Worm (Caenorhabditis elegans) whole organism, late embryonic: ENCODE measurements around the gene ger-1.

ENCODE experiments used
- C08G9.2 ChIP-seq: sonication (generic microtip); optimal IDR thresholded peaks from 2 replicates; lab custom pipeline; 2016; ENCODE audit warnings: mild to moderate bottlenecking, missing genetic modification characterization, moderate library complexity, missing compliant biosample characterization
- K02D7.2 ChIP-seq: sonication (generic microtip); optimal IDR thresholded peaks from 2 replicates; lab custom pipeline; 2017; ENCODE audit warnings: mild to moderate bottlenecking, missing genetic modification characterization, missing compliant biosample characterization
- T23F11.4 ChIP-seq: fragments of 200-800 bp; sonication (Bioruptor generic); optimal IDR thresholded peaks from 2 replicates; lab custom pipeline; 2018; ENCODE audit warnings: mild to moderate bottlenecking, missing genetic modification characterization, missing compliant biosample characterization
- ama-1 ChIP-seq: fragments of 150-350 bp; optimal IDR thresholded peaks from 2 replicates; lab custom pipeline; 2014
- ceh-14 ChIP-seq: sonication (generic microtip); optimal IDR thresholded peaks from 2 replicates; lab custom pipeline; 2016; ENCODE audit warnings: missing genotype, missing genetic modification characterization, missing compliant biosample characterization
- ceh-18 ChIP-seq: sonication (generic microtip); optimal IDR thresholded peaks from 2 replicates; lab custom pipeline; 2016; ENCODE audit warnings: missing genetic modification characterization, missing compliant biosample characterization
- ceh-2 ChIP-seq: sonication (generic microtip); optimal IDR thresholded peaks from 2 replicates; lab custom pipeline; 2016; ENCODE audit warnings: missing genotype, missing genetic modification characterization, missing compliant biosample characterization
- ceh-22 ChIP-seq: sonication (generic microtip); optimal IDR thresholded peaks from 2 replicates; lab custom pipeline; 2017; ENCODE audit warnings: missing biosample characterization, missing genetic modification characterization
- ceh-24 ChIP-seq: sonication (generic microtip); optimal IDR thresholded peaks from 2 replicates; lab custom pipeline; 2016; ENCODE audit warnings: mild to moderate bottlenecking, missing genetic modification characterization, missing compliant biosample characterization
- ceh-34 ChIP-seq: sonication (generic microtip); optimal IDR thresholded peaks from 2 replicates; lab custom pipeline; 2016; ENCODE audit warnings: mild to moderate bottlenecking, missing genetic modification characterization, missing compliant biosample characterization
- che-1 ChIP-seq: sonication (generic microtip); optimal IDR thresholded peaks from 2 replicates; lab custom pipeline; 2016; ENCODE audit warnings: mild to moderate bottlenecking, missing genetic modification characterization, missing compliant biosample characterization
- dmd-4 ChIP-seq: sonication (generic microtip); optimal IDR thresholded peaks from 2 replicates; lab custom pipeline; 2016; ENCODE audit warnings: borderline replicate concordance, missing genetic modification characterization, missing compliant biosample characterization
- dve-1 ChIP-seq: sonication (generic microtip); optimal IDR thresholded peaks from 2 replicates; lab custom pipeline; 2017; ENCODE audit warnings: antibody characterized with exemption, mild to moderate bottlenecking, missing genetic modification characterization, missing compliant biosample characterization
- elt-4 ChIP-seq: sonication (generic microtip); optimal IDR thresholded peaks from 2 replicates; lab custom pipeline; 2016; ENCODE audit warnings: missing genetic modification characterization, missing compliant biosample characterization
- eyg-1 ChIP-seq: sonication (generic microtip); optimal IDR thresholded peaks from 2 replicates; lab custom pipeline; 2016; ENCODE audit warnings: missing genotype, missing genetic modification characterization, missing compliant biosample characterization
- fax-1 ChIP-seq: sonication (generic microtip); optimal IDR thresholded peaks from 2 replicates; lab custom pipeline; 2016; ENCODE audit warnings: missing genotype, missing genetic modification characterization, missing compliant biosample characterization
- gmeb-2 ChIP-seq: sonication (generic microtip); optimal IDR thresholded peaks from 2 replicates; lab custom pipeline; 2016; ENCODE audit warnings: missing genetic modification characterization, inconsistent platforms, missing compliant biosample characterization
- hlh-30 ChIP-seq: sonication (generic microtip); optimal IDR thresholded peaks from 2 replicates; lab custom pipeline; 2017; ENCODE audit warnings: antibody characterized with exemption, missing genetic modification characterization, missing compliant biosample characterization; ENCODE audit not compliant: insufficient read depth
- hlh-6 ChIP-seq: sonication (generic microtip); optimal IDR thresholded peaks from 2 replicates; lab custom pipeline; 2016; ENCODE audit warnings: missing genotype, missing genetic modification characterization, missing compliant biosample characterization
- lin-11 ChIP-seq: fragments of 200-800 bp; sonication (Bioruptor generic); optimal IDR thresholded peaks from 2 replicates; lab custom pipeline; 2018; ENCODE audit warnings: mild to moderate bottlenecking, missing genetic modification characterization, missing compliant biosample characterization
- mec-3 ChIP-seq: sonication (generic microtip); optimal IDR thresholded peaks from 2 replicates; lab custom pipeline; 2016; ENCODE audit warnings: borderline replicate concordance, missing genetic modification characterization, missing compliant biosample characterization
- nfya-1 ChIP-seq: sonication (generic microtip); optimal IDR thresholded peaks from 2 replicates; lab custom pipeline; 2017; ENCODE audit warnings: missing genetic modification characterization, mild to moderate bottlenecking, missing compliant biosample characterization, antibody characterized with exemption, moderate library complexity
- nhr-11 ChIP-seq: fragments of 150-350 bp; optimal IDR thresholded peaks from 2 replicates; lab custom pipeline; 2014; ENCODE audit warnings: missing biosample characterization, missing genetic modification characterization
- nhr-232 ChIP-seq: sonication (generic microtip); optimal IDR thresholded peaks from 2 replicates; lab custom pipeline; 2016; ENCODE audit warnings: missing genetic modification characterization, missing compliant biosample characterization
- npax-4 ChIP-seq: sonication (generic microtip); optimal IDR thresholded peaks from 2 replicates; lab custom pipeline; 2016; ENCODE audit warnings: missing genetic modification characterization, missing compliant biosample characterization
- odd-2 ChIP-seq: sonication (generic microtip); optimal IDR thresholded peaks from 2 replicates; lab custom pipeline; 2017; ENCODE audit warnings: antibody characterized with exemption, mild to moderate bottlenecking, missing genetic modification characterization, missing compliant biosample characterization
- pax-1 ChIP-seq: fragments of 150-350 bp; optimal IDR thresholded peaks from 2 replicates; lab custom pipeline; 2014; ENCODE audit warnings: missing biosample characterization, missing genetic modification characterization
- pha-2 ChIP-seq: sonication (generic microtip); optimal IDR thresholded peaks from 2 replicates; lab custom pipeline; 2017; ENCODE audit warnings: mild to moderate bottlenecking, missing genetic modification characterization, missing compliant biosample characterization
- pha-4 ChIP-seq: fragments of 150-350 bp; optimal IDR thresholded peaks from 2 replicates; lab custom pipeline; 2018; ENCODE audit warnings: missing biosample characterization, missing genetic modification reagents, missing genetic modification characterization
- pqm-1 ChIP-seq: sonication (generic microtip); optimal IDR thresholded peaks from 2 replicates; lab custom pipeline; 2016; ENCODE audit warnings: missing genetic modification characterization, missing compliant biosample characterization
- pros-1 ChIP-seq: fragments of 150-350 bp; optimal IDR thresholded peaks from 2 replicates; lab custom pipeline; 2014; ENCODE audit warnings: missing biosample characterization, missing genetic modification reagents, missing genetic modification characterization
- ref-2 ChIP-seq: sonication (generic microtip); optimal IDR thresholded peaks from 2 replicates; lab custom pipeline; 2016; ENCODE audit warnings: missing genetic modification characterization, missing compliant biosample characterization
- sox-2 ChIP-seq: fragments of 200-800 bp; sonication (Bioruptor generic); IDR thresholded peaks from 2 replicates; pipeline ENCODE4 v1.3.6; 2022; ENCODE audit warnings: missing genetic modification reagents, missing genetic modification characterization, missing compliant biosample characterization
- tbx-2 ChIP-seq: sonication (generic microtip); optimal IDR thresholded peaks from 2 replicates; lab custom pipeline; 2016; ENCODE audit warnings: missing genetic modification characterization, missing compliant biosample characterization
- ttx-3 ChIP-seq: sonication (generic microtip); optimal IDR thresholded peaks from 2 replicates; lab custom pipeline; 2016; ENCODE audit warnings: missing genetic modification reagents, missing genetic modification characterization, missing compliant biosample characterization
- unc-55 ChIP-seq: sonication (generic microtip); optimal IDR thresholded peaks from 2 replicates; lab custom pipeline; 2017; ENCODE audit warnings: missing biosample characterization, missing genetic modification reagents, missing genetic modification characterization
- zip-5 ChIP-seq: sonication (generic microtip); optimal IDR thresholded peaks from 2 replicates; lab custom pipeline; 2016; ENCODE audit warnings: missing genetic modification characterization, missing compliant biosample characterization

The ger-1 gene

ce11 chrIII:7067385-7067896 is at the start of gene ger-1:
Gene ger-1, minus strand, starts transcription at chrIII:7067477.
- TF ChIP-seq tbx-2 (tag; lab: Kevin White, UChicago) = no peak
- no peak for TF ChIP-seq nfya-1 (tag; lab: Kevin White, UChicago)
- TF ChIP-seq lin-11 (tag; lab: Kevin White, UChicago) = no peak
- TF ChIP-seq nhr-232 = no peak
- no peak for TF ChIP-seq ceh-22 (tag; lab: Kevin White, UChicago)
- no peak for TF ChIP-seq pqm-1 (tag; lab: Kevin White, UChicago)
- no peak for TF ChIP-seq odd-2
- no peak for TF ChIP-seq pros-1 (tag; lab: Kevin White, UChicago)
- no peak for TF ChIP-seq hlh-6 (tag; lab: Kevin White, UChicago)
- TF ChIP-seq C08G9.2 (tag; lab: Kevin White, UChicago) = no peak
- no peak for TF ChIP-seq pha-4 (tag; lab: Kevin White, UChicago)
- TF ChIP-seq ceh-2 (tag; lab: Kevin White, UChicago) = no peak
- no peak for TF ChIP-seq pha-2 (tag; lab: Kevin White, UChicago)
- TF ChIP-seq ttx-3 (tag; lab: Kevin White, UChicago) = no peak
- no peak for TF ChIP-seq dve-1 (tag; lab: Kevin White, UChicago)
- TF ChIP-seq gmeb-2 (tag; lab: Kevin White, UChicago) = no peak
- TF ChIP-seq ceh-24 (tag; lab: Kevin White, UChicago) = no peak
- TF ChIP-seq fax-1 (tag; lab: Kevin White, UChicago) = no peak
- no peak for TF ChIP-seq ama-1 (lab: Kevin White, UChicago)

ce11 chrIII:7116615-7117252 is 49.5 kb upstream of the ger-1 start:
- TF ChIP-seq tbx-2 (tag; lab: Kevin White, UChicago) = peak; percentile 52
- TF ChIP-seq ceh-14 = peak; percentile 10
- TF ChIP-seq ref-2 = peak; percentile 27
- TF ChIP-seq ceh-18 (tag; lab: Kevin White, UChicago) = peak; percentile 41
- TF ChIP-seq hlh-30 (tag; lab: Kevin White, UChicago) = peak; percentile 81
- TF ChIP-seq dve-1 (tag; lab: Kevin White, UChicago) = no peak
- TF ChIP-seq ceh-34 (tag; lab: Kevin White, UChicago) = peak; percentile 40
- peak; percentile 44 for TF ChIP-seq unc-55 (GFP tag; lab: Kevin White, UChicago)
- no peak for TF ChIP-seq odd-2
- TF ChIP-seq pros-1 (tag; lab: Kevin White, UChicago) = peak; percentile 41
- no peak for TF ChIP-seq sox-2 (GFP tag; lab: Robert Waterston, UW)
- peak; percentile 61 for TF ChIP-seq nfya-1 (tag; lab: Kevin White, UChicago)

- TF ChIP-seq odd-2 = no peak
Measured at ce11 chrIII:7114952-7115488, 47.7 kb upstream of the ger-1 start, which contains the start of gene nhr-10. Gene nhr-10, minus strand, starts transcription at chrIII:7115438.

ce11 chrIII:7112285-7112684 is 45.0 kb upstream of the ger-1 start:
- TF ChIP-seq T23F11.4 (no peak), ref-2 (no peak), dmd-4 (no peak), K02D7.2 (tag; lab: Kevin White, UChicago) (no peak), dve-1 (tag; lab: Kevin White, UChicago) (no peak), che-1 (no peak), ceh-2 (tag; lab: Kevin White, UChicago) (no peak), nhr-11 (tag; lab: Kevin White, UChicago) (no peak), sox-2 (GFP tag; lab: Robert Waterston, UW) (no peak), eyg-1 (tag; lab: Kevin White, UChicago) (no peak), pax-1 (no peak), npax-4 (tag; lab: Kevin White, UChicago) (no peak), mec-3 (tag; lab: Kevin White, UChicago) (no peak), zip-5 (tag; lab: Kevin White, UChicago) (no peak), elt-4 (tag; lab: Kevin White, UChicago) (no peak)
